Worm (Caenorhabditis elegans) whole organism, late embryonic: ENCODE measurements around the gene C05D12.5.

Experiments used
- F13H6.1 ChIP-seq: sonication (generic microtip); optimal IDR thresholded peaks from 2 replicates; lab custom pipeline; 2016; ENCODE audit warnings: missing genetic modification characterization, missing compliant biosample characterization
- ama-1 ChIP-seq: fragments of 150-350 bp; optimal IDR thresholded peaks from 2 replicates; lab custom pipeline; 2014
- ceh-2 ChIP-seq: sonication (generic microtip); optimal IDR thresholded peaks from 2 replicates; lab custom pipeline; 2016; ENCODE audit warnings: missing genotype, missing genetic modification characterization, missing compliant biosample characterization
- ceh-30 ChIP-seq: fragments of 150-350 bp; optimal IDR thresholded peaks from 2 replicates; lab custom pipeline; 2014; ENCODE audit warnings: missing biosample characterization, missing genetic modification characterization
- ceh-9 ChIP-seq: sonication (generic microtip); optimal IDR thresholded peaks from 2 replicates; lab custom pipeline; 2016; ENCODE audit warnings: mild to moderate bottlenecking, missing genetic modification characterization, inconsistent platforms, missing compliant biosample characterization
- fkh-10 ChIP-seq: fragments of 150-350 bp; optimal IDR thresholded peaks from 2 replicates; lab custom pipeline; 2014; ENCODE audit warnings: missing biosample characterization, missing genetic modification reagents, missing genetic modification characterization
- nhr-11 ChIP-seq: fragments of 150-350 bp; optimal IDR thresholded peaks from 2 replicates; lab custom pipeline; 2014; ENCODE audit warnings: missing biosample characterization, missing genetic modification characterization
- odd-2 ChIP-seq: sonication (generic microtip); optimal IDR thresholded peaks from 2 replicates; lab custom pipeline; 2017; ENCODE audit warnings: antibody characterized with exemption, mild to moderate bottlenecking, missing genetic modification characterization, missing compliant biosample characterization
- pag-3 ChIP-seq: sonication (generic microtip); optimal IDR thresholded peaks from 2 replicates; lab custom pipeline; 2016; ENCODE audit warnings: missing compliant biosample characterization, missing genetic modification characterization, borderline replicate concordance
- pat-9 ChIP-seq: fragments of 200-800 bp; sonication (Bioruptor generic); optimal IDR thresholded peaks from 2 replicates; lab custom pipeline; 2018; ENCODE audit warnings: mild to moderate bottlenecking, missing genetic modification characterization, moderate library complexity, missing compliant biosample characterization
- sox-2 ChIP-seq: fragments of 200-800 bp; sonication (Bioruptor generic); IDR thresholded peaks from 2 replicates; pipeline ENCODE4 v1.3.6; 2022; ENCODE audit warnings: missing genetic modification reagents, missing genetic modification characterization, missing compliant biosample characterization
- tbx-2 ChIP-seq: sonication (generic microtip); optimal IDR thresholded peaks from 2 replicates; lab custom pipeline; 2016; ENCODE audit warnings: missing genetic modification characterization, missing compliant biosample characterization
- unc-86 ChIP-seq: sonication (generic microtip); optimal IDR thresholded peaks from 2 replicates; lab custom pipeline; 2016; ENCODE audit warnings: missing genetic modification characterization, missing compliant biosample characterization
- zip-5 ChIP-seq: sonication (generic microtip); optimal IDR thresholded peaks from 2 replicates; lab custom pipeline; 2016; ENCODE audit warnings: missing genetic modification characterization, missing compliant biosample characterization

- TF ChIP-seq nhr-11 (no peak), ama-1 (no peak), F13H6.1 (tag; lab: Kevin White, UChicago) (no peak), tbx-2 (tag; lab: Kevin White, UChicago) (no peak), unc-86 (tag; lab: Kevin White, UChicago) (no peak), ceh-9 (tag; lab: Kevin White, UChicago) (no peak), zip-5 (tag; lab: Kevin White, UChicago) (no peak), sox-2 (GFP tag; lab: Robert Waterston, UW) (no peak), ceh-2 (tag; lab: Kevin White, UChicago) (no peak), odd-2 (tag; lab: Kevin White, UChicago) (no peak), fkh-10 (GFP tag; lab: Kevin White, UChicago) (no peak), ceh-30 (tag; lab: Kevin White, UChicago) (no peak), pag-3 (no peak), pat-9 (tag; lab: Kevin White, UChicago) (no peak)
Observed at ce11 chrII:11459883-11460282, 25.8 kb downstream of the C05D12.5 start.
